Worm (Caenorhabditis elegans) whole organism, L4 larva: ENCODE results near the gene mrps-26.

ENCODE experiments used
- D1046.2 ChIP-seq: fragments of 200-800 bp; sonication (Bioruptor generic); IDR thresholded peaks from 2 replicates; pipeline ENCODE4 v1.3.6; 2022; ENCODE audit warnings: missing genetic modification characterization, missing compliant biosample characterization
- F10B5.3 ChIP-seq: sonication (generic microtip); optimal IDR thresholded peaks from 2 replicates; lab custom pipeline; 2016; ENCODE audit warnings: mild to moderate bottlenecking, missing genetic modification characterization, missing compliant biosample characterization
- F37D6.2 ChIP-seq: sonication (generic microtip); optimal IDR thresholded peaks from 2 replicates; lab custom pipeline; 2016; ENCODE audit warnings: mild to moderate bottlenecking, missing genetic modification characterization, missing compliant biosample characterization
- F44E2.7 ChIP-seq: fragments of 200-800 bp; sonication (Bioruptor generic); IDR thresholded peaks from 2 replicates; pipeline ENCODE4 v2.1.2; 2022; ENCODE audit warnings: missing genetic modification characterization, missing compliant biosample characterization
- T20F7.1 ChIP-seq: fragments of 200-800 bp; sonication (Bioruptor generic); optimal IDR thresholded peaks from 2 replicates; lab custom pipeline; 2018; ENCODE audit warnings: mild to moderate bottlenecking, missing genetic modification characterization, missing compliant biosample characterization
- Y5F2A.4 ChIP-seq: fragments of 200-800 bp; sonication (Bioruptor generic); optimal IDR thresholded peaks from 2 replicates; lab custom pipeline; 2018; ENCODE audit warnings: mild to moderate bottlenecking, missing genetic modification characterization, missing compliant biosample characterization
- ZK546.5 ChIP-seq, 2 experiments: sonication (generic microtip); optimal IDR thresholded peaks; 2 replicates each; lab custom pipeline; 2017; ENCODE audit warnings: missing biosample characterization in 2 of 2, missing genetic modification characterization in 2 of 2
- aly-2 ChIP-seq: sonication (generic microtip); optimal IDR thresholded peaks from 2 replicates; lab custom pipeline; 2018; ENCODE audit warnings: missing biosample characterization, missing genetic modification characterization
- ama-1 ChIP-seq: fragments of 150-350 bp; optimal IDR thresholded peaks from 2 replicates; lab custom pipeline; 2014; ENCODE audit warnings: inconsistent platforms, mixed read lengths
- arid-1 ChIP-seq: fragments of 200-800 bp; sonication (Bioruptor generic); conservative IDR thresholded peaks from 2 replicates; pipeline ENCODE4 v1.3.6; 2022; ENCODE audit warnings: missing genetic modification reagents, missing genetic modification characterization, missing compliant biosample characterization
- ceh-28 ChIP-seq: fragments of 150-350 bp; optimal IDR thresholded peaks from 2 replicates; lab custom pipeline; 2014; ENCODE audit warnings: missing biosample characterization, missing genetic modification reagents, missing genetic modification characterization
- ceh-82 ChIP-seq: sonication (generic microtip); optimal IDR thresholded peaks from 2 replicates; lab custom pipeline; 2017; ENCODE audit warnings: missing biosample characterization, missing genetic modification characterization
- ces-1 ChIP-seq: fragments of 150-350 bp; sonication (generic microtip); optimal IDR thresholded peaks from 4 replicates; lab custom pipeline; 2014; ENCODE audit warnings: missing biosample characterization, missing genetic modification reagents, missing genetic modification characterization
- cey-2 ChIP-seq: sonication (generic microtip); optimal IDR thresholded peaks from 3 replicates; lab custom pipeline; 2017; ENCODE audit warnings: missing genetic modification characterization, mild to moderate bottlenecking, missing compliant biosample characterization, antibody characterized with exemption, borderline replicate concordance; ENCODE audit not compliant: insufficient read depth
- daf-12 ChIP-seq: fragments of 150-350 bp; optimal IDR thresholded peaks from 2 replicates; lab custom pipeline; 2014; ENCODE audit warnings: missing biosample characterization, missing genetic modification reagents, missing genetic modification characterization
- daf-19 ChIP-seq: fragments of 200-800 bp; sonication (Bioruptor generic); conservative IDR thresholded peaks from 2 replicates; pipeline ENCODE4 v1.3.6; 2022; ENCODE audit warnings: missing genetic modification characterization, missing compliant biosample characterization
- daf-8 ChIP-seq: fragments of 200-800 bp; sonication (Bioruptor generic); IDR thresholded peaks from 2 replicates; pipeline ENCODE4 v1.3.6; 2022; ENCODE audit warnings: missing genetic modification characterization, missing compliant biosample characterization
- dmd-6 ChIP-seq: fragments of 200-800 bp; sonication (Bioruptor generic); IDR thresholded peaks from 2 replicates; pipeline ENCODE4 v1.3.6; 2022; ENCODE audit warnings: missing genetic modification reagents, missing genetic modification characterization, missing compliant biosample characterization
- dmd-9 ChIP-seq: fragments of 200-800 bp; sonication (Bioruptor generic); IDR thresholded peaks from 2 replicates; pipeline ENCODE4 v1.3.6; 2022; ENCODE audit warnings: missing genetic modification reagents, missing genetic modification characterization, missing compliant biosample characterization
- dpl-1 ChIP-seq: fragments of 150-350 bp; optimal IDR thresholded peaks from 2 replicates; lab custom pipeline; 2014; ENCODE audit warnings: missing biosample characterization, missing genetic modification reagents, missing genetic modification characterization
- duxl-1 ChIP-seq: sonication (generic microtip); optimal IDR thresholded peaks from 2 replicates; lab custom pipeline; 2016; ENCODE audit warnings: mild to moderate bottlenecking, missing genetic modification characterization, moderate library complexity, missing compliant biosample characterization; ENCODE audit not compliant: poor library complexity
- egl-27 ChIP-seq: sonication (generic microtip); optimal IDR thresholded peaks from 3 replicates; lab custom pipeline; 2017; ENCODE audit warnings: missing biosample characterization, missing genetic modification reagents, missing genetic modification characterization
- egl-43 ChIP-seq: fragments of 200-800 bp; sonication (Bioruptor generic); IDR thresholded peaks from 2 replicates; pipeline ENCODE4 v1.3.6; 2022; ENCODE audit warnings: missing genetic modification reagents, missing genetic modification characterization, missing compliant biosample characterization
- fos-1 ChIP-seq: fragments of 150-350 bp; optimal IDR thresholded peaks from 2 replicates; lab custom pipeline; 2014; ENCODE audit warnings: missing biosample characterization, missing genetic modification characterization
- hif-1 ChIP-seq, 2 experiments: sonication (generic microtip); optimal IDR thresholded peaks; 2 replicates each; lab custom pipeline; 2016 to 2017; ENCODE audit warnings: missing compliant biosample characterization in 2 of 2, missing genetic modification characterization in 2 of 2, missing genetic modification reagents in 2 of 2, missing genotype in 2 of 2, mild to moderate bottlenecking in 1 of 2
- hmg-1.1 ChIP-seq: fragments of 200-800 bp; sonication (Bioruptor generic); IDR thresholded peaks from 2 replicates; pipeline ENCODE4 v1.3.6; 2022; ENCODE audit warnings: missing genetic modification reagents, missing genetic modification characterization, missing compliant biosample characterization
- lim-7 ChIP-seq: fragments of 200-800 bp; sonication (Bioruptor generic); IDR thresholded peaks from 2 replicates; pipeline ENCODE4 v1.3.6; 2022; ENCODE audit warnings: missing genetic modification characterization, missing compliant biosample characterization
- lin-13 ChIP-seq: fragments of 150-350 bp; optimal IDR thresholded peaks from 2 replicates; lab custom pipeline; 2014; ENCODE audit warnings: missing biosample characterization, missing genetic modification reagents, missing genetic modification characterization
- lin-29 ChIP-seq: fragments of 200-800 bp; sonication (Bioruptor generic); IDR thresholded peaks from 2 replicates; pipeline ENCODE4 v1.3.6; 2022; ENCODE audit warnings: missing genetic modification reagents, missing genetic modification characterization, missing compliant biosample characterization
- lir-3 ChIP-seq: sonication (generic microtip); optimal IDR thresholded peaks from 2 replicates; lab custom pipeline; 2016; ENCODE audit warnings: mild to moderate bottlenecking, missing genetic modification characterization, missing compliant biosample characterization
- mdt-29 ChIP-seq: fragments of 200-800 bp; sonication (Bioruptor generic); IDR thresholded peaks from 2 replicates; pipeline ENCODE4 v1.3.6; 2022; ENCODE audit warnings: missing genetic modification reagents, missing genetic modification characterization, missing compliant biosample characterization
- nhr-237 ChIP-seq: sonication (generic microtip); optimal IDR thresholded peaks from 2 replicates; lab custom pipeline; 2017; ENCODE audit warnings: missing biosample characterization, missing genetic modification characterization
- nhr-28 ChIP-seq: fragments of 150-350 bp; optimal IDR thresholded peaks from 2 replicates; lab custom pipeline; 2014; ENCODE audit warnings: missing biosample characterization, missing genetic modification characterization
- nhr-41 ChIP-seq: fragments of 200-800 bp; sonication (Bioruptor generic); IDR thresholded peaks from 2 replicates; pipeline ENCODE4 v1.3.6; 2022; ENCODE audit warnings: missing genetic modification reagents, missing genetic modification characterization, missing compliant biosample characterization
- nhr-42 ChIP-seq: fragments of 200-800 bp; sonication (Bioruptor generic); IDR thresholded peaks from 2 replicates; pipeline ENCODE4 v1.3.6; 2022; ENCODE audit warnings: missing genetic modification characterization, missing compliant biosample characterization
- nhr-76 ChIP-seq: fragments of 150-350 bp; optimal IDR thresholded peaks from 2 replicates; lab custom pipeline; 2014; ENCODE audit warnings: missing biosample characterization, missing genetic modification characterization
- pha-4 ChIP-seq, 2 experiments: fragments of 150-350 bp in 1 of 2; fragments of 200-800 bp in 1 of 2; sonication (Bioruptor generic) in 1 of 2; IDR thresholded peaks in 1 of 2; optimal IDR thresholded peaks in 1 of 2; 2 replicates each; pipeline versions ENCODE4 v1.3.6 to Lab custom; 2014 to 2022; ENCODE audit warnings: missing genetic modification characterization in 2 of 2, missing genetic modification reagents in 2 of 2, missing biosample characterization in 1 of 2, missing compliant biosample characterization in 1 of 2
- pqm-1 ChIP-seq: sonication (generic microtip); optimal IDR thresholded peaks from 2 replicates; lab custom pipeline; 2017; ENCODE audit warnings: missing biosample characterization, missing genetic modification characterization
- tra-1 ChIP-seq: fragments of 200-800 bp; sonication (Bioruptor generic); IDR thresholded peaks from 2 replicates; pipeline ENCODE4 v1.3.6; 2022; ENCODE audit warnings: missing genetic modification reagents, missing genetic modification characterization, missing compliant biosample characterization
- unc-130 ChIP-seq: sonication (generic microtip); optimal IDR thresholded peaks from 2 replicates; lab custom pipeline; 2016; ENCODE audit warnings: missing genetic modification reagents, missing genetic modification characterization, missing compliant biosample characterization
- unc-39 ChIP-seq: sonication (generic microtip); optimal IDR thresholded peaks from 2 replicates; lab custom pipeline; 2017; ENCODE audit warnings: missing biosample characterization, missing genetic modification characterization
- unc-62 ChIP-seq, 3 experiments: fragments of 150-350 bp in 1 of 3; sonication (generic microtip); optimal IDR thresholded peaks in 2 of 3; peaks in 1 of 3; 1 replicate in 1 of 3; 2 replicates in 2 of 3; lab custom pipeline; 2014 to 2017; ENCODE audit warnings: missing biosample characterization in 3 of 3, missing genetic modification characterization in 3 of 3, missing genetic modification reagents in 3 of 3, missing genotype in 1 of 3
- vab-7 ChIP-seq: fragments of 200-800 bp; sonication (Bioruptor generic); IDR thresholded peaks from 2 replicates; pipeline ENCODE4 v1.3.6; 2022; ENCODE audit warnings: missing genetic modification reagents, missing genetic modification characterization, missing compliant biosample characterization
- zag-1 ChIP-seq: fragments of 150-350 bp; optimal IDR thresholded peaks from 2 replicates; lab custom pipeline; 2014; ENCODE audit warnings: missing biosample characterization, missing genetic modification characterization

The mrps-26 gene

ce11 chrIII:5260394-5260793, 26.0 kb downstream of the mrps-26 start, which contains the start of gene gop-3:
gop-3 (plus strand) TSS chrIII:5260694.
- TF ChIP-seq lin-13 (GFP tag; lab: Kevin White, UChicago) (no peak), daf-12 (no peak), cey-2 (no peak), ceh-28 (tag; lab: Kevin White, UChicago) (no peak), daf-8 (GFP tag; lab: Robert Waterston, UW) (no peak), zag-1 (tag; lab: Kevin White, UChicago) (no peak), aly-2 (tag; lab: Kevin White, UChicago) (no peak), lir-3 (tag; lab: Kevin White, UChicago) (no peak), nhr-42 (GFP tag; lab: Robert Waterston, UW) (no peak), unc-130 (GFP tag; lab: Kevin White, UChicago) (no peak), dmd-6 (GFP tag; lab: Robert Waterston, UW) (no peak), F37D6.2 (tag; lab: Kevin White, UChicago) (no peak), arid-1 (GFP tag; lab: Robert Waterston, UW) (no peak)

ce11 chrIII:5263299-5263993, 29.0 kb downstream of the mrps-26 start, which contains the start of the genes C34E10.9 and hap-1:
C34E10.9 (minus strand) TSS chrIII:5263399.
hap-1 (plus strand) TSS chrIII:5263943.
- TF ChIP-seq fos-1 (tag; lab: Kevin White, UChicago) (no peak), lin-29 (GFP tag; lab: Robert Waterston, UW) (no peak), hif-1 (tag; optimal IDR thresholded peaks at IDR 0.05; lab: Kevin White, UChicago) (no peak), ces-1 (GFP tag; lab: Kevin White, UChicago) (no peak), F44E2.7 (GFP tag; lab: Robert Waterston, UW) (no peak), cey-2 (no peak), F37D6.2 (tag; lab: Kevin White, UChicago) (no peak), mdt-29 (no peak), T20F7.1 (no peak), tra-1 (GFP tag; lab: Robert Waterston, UW) (no peak), dmd-9 (GFP tag; lab: Robert Waterston, UW) (no peak), hmg-1.1 (no peak), unc-39 (tag; lab: Kevin White, UChicago) (no peak), D1046.2 (GFP tag; lab: Robert Waterston, UW) (no peak), F10B5.3 (tag; lab: Kevin White, UChicago) (no peak), Y5F2A.4 (GFP tag; lab: Kevin White, UChicago) (no peak), egl-27 (tag; lab: Kevin White, UChicago) (no peak), duxl-1 (no peak), dmd-6 (GFP tag; lab: Robert Waterston, UW) (no peak), lir-3 (tag; lab: Kevin White, UChicago) (no peak)

DNA sequence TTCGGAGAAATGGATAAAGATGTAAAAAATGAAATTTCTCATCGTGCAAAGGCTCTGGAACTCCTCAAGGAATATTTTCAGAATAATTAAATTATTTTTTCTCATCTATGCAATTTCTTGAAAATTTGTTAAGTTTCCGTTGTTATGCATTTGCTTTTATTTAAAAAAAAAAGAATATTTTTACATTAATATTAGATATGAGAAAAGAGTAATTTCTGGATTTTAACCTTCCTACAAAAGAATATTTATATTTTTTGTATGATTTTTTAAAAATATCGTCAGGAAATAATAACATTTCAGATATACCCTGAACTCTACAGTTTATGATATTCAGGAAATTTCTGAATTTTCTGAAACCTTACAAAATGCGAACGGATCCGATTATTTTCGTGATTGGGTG, 30.4 kb downstream of the mrps-26 start, which contains the start of gene gro-1:
TSS of gene gro-1 (plus strand) at position 301 of the 400 bp plus-strand sequence.
- no peak for TF ChIP-seq ama-1 (lab: Kevin White, UChicago)
- TF ChIP-seq unc-62 (GFP tag; optimal IDR thresholded peaks at IDR 0.05 in 1 of 2; lab: Kevin White, UChicago), result peak in 1 of 2 experiments; percentile 17
- no peak for TF ChIP-seq unc-62 (tag; optimal IDR thresholded peaks at IDR 0.05; lab: Kevin White, UChicago)
- TF ChIP-seq ceh-82 (tag; lab: Kevin White, UChicago), result no peak

ce11 chrIII:5267217-5267906, 33.0 kb downstream of the mrps-26 start, which contains the start of gene ZC395.5:
ZC395.5 (plus strand) TSS chrIII:5267848.
- TF ChIP-seq egl-43 (GFP tag; lab: Robert Waterston, UW), result no peak
- TF ChIP-seq pha-4 (GFP tag; IDR thresholded peaks at IDR 0.05; lab: Robert Waterston, UW), result no peak
- no peak for TF ChIP-seq pha-4 (tag; optimal IDR thresholded peaks at IDR 0.05; lab: Kevin White, UChicago)
- TF ChIP-seq nhr-28 (tag; lab: Kevin White, UChicago), result peak; percentile 12
- TF ChIP-seq nhr-76, result no peak
- no peak for TF ChIP-seq daf-19 (GFP tag; lab: Robert Waterston, UW)
- TF ChIP-seq D1046.2 (GFP tag; lab: Robert Waterston, UW), result no peak
- no peak for TF ChIP-seq vab-7
- TF ChIP-seq ZK546.5 (tag; optimal IDR thresholded peaks at IDR 0.05; lab: Kevin White, UChicago), result no peak
- TF ChIP-seq dpl-1 (GFP tag; lab: Kevin White, UChicago), result no peak
- no peak for TF ChIP-seq lin-13 (GFP tag; lab: Kevin White, UChicago)
- TF ChIP-seq lim-7, result no peak
- no peak for TF ChIP-seq nhr-237 (tag; lab: Kevin White, UChicago)
- TF ChIP-seq nhr-41 (GFP tag; lab: Robert Waterston, UW), result no peak
- peak; percentile 54 for TF ChIP-seq pqm-1
